Worm (Caenorhabditis elegans): ENCODE data around the gene F49F1.18.

DNA sequence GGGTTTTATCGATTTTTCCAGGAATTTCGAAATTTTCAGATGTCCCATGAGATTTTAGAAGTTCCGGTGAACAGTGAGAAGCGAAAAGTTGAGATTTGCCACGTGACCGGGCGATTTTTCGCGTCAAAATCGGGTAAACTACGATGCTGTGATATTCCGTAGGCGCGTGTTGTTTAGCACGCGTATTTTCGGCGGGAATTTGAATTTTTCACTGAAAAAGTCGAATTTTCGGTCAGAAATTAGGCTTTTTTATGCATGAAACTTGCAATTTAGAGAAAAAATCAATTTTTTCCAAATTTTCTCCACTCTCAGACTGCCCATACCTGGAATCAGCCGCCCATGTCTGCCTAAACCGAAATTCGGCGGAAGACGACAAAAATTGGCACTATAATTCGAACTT is 38.3 kb upstream of the F49F1.18 start, which contains the start of gene tsen-34:
- TF ChIP-seq elt-1 (tag; optimal IDR thresholded peaks at IDR 0.05; ENCODE audit: borderline replicate concordance, insufficient read depth), result no peak
- TF ChIP-seq lin-13 (tag; optimal IDR thresholded peaks at IDR 0.05), result no peak
- TF ChIP-seq ceh-43 (GFP tag; optimal IDR thresholded peaks at IDR 0.05), result no peak
- no peak for TF ChIP-seq ztf-11 (tag; optimal IDR thresholded peaks at IDR 0.05)
- no peak for TF ChIP-seq nhr-12 (tag; optimal IDR thresholded peaks at IDR 0.05)
- TF ChIP-seq nhr-76 (tag; optimal IDR thresholded peaks at IDR 0.05), result no peak
- TF ChIP-seq nhr-237 (tag; optimal IDR thresholded peaks at IDR 0.05), result no peak
- no peak for TF ChIP-seq lsy-2 (tag; optimal IDR thresholded peaks at IDR 0.05)
- TF ChIP-seq ces-1 (GFP tag; optimal IDR thresholded peaks at IDR 0.05), result no peak
- no peak for TF ChIP-seq blmp-1 (tag; optimal IDR thresholded peaks at IDR 0.05)
- TF ChIP-seq sptf-1 (tag; optimal IDR thresholded peaks at IDR 0.05), result no peak
- TF ChIP-seq mab-5 (tag; optimal IDR thresholded peaks at IDR 0.05), result no peak

Data from whole organism, mixed stage, embryonic.